Fruit fly (Drosophila melanogaster): ENCODE measurements around the gene cyst.

cyst gene

dm6 chr2L:19528308-19528707 is 19.7 kb upstream of the cyst start (continued):
- no peak for TF ChIP-seq sqz (GFP tag; optimal IDR thresholded peaks at IDR 0.05)
- TF ChIP-seq CG18011 (GFP tag; optimal IDR thresholded peaks at IDR 0.05): peak; percentile 87
- peak; percentile 93 for TF ChIP-seq esg (GFP tag; conservative IDR thresholded peaks at IDR 0.05)
- TF ChIP-seq tap (tag; optimal IDR thresholded peaks at IDR 0.05): peak; percentile 94
- TF ChIP-seq CG9727 (GFP tag; optimal IDR thresholded peaks at IDR 0.05): peak; percentile 95
- peak; percentile 95 for TF ChIP-seq org-1 (GFP tag; optimal IDR thresholded peaks at IDR 0.05)
- TF ChIP-seq exex (tag; optimal IDR thresholded peaks at IDR 0.05): peak; percentile 90
- TF ChIP-seq Mes4 (GFP tag; optimal IDR thresholded peaks at IDR 0.05): peak; percentile 81
- peak; percentile 27 for TF ChIP-seq CG33557 (GFP tag; optimal IDR thresholded peaks at IDR 0.05)
- peak; percentile 96 for TF ChIP-seq ERR (GFP tag; optimal IDR thresholded peaks at IDR 0.05)
- peak; percentile 84 for TF ChIP-seq CG4404 (GFP tag; IDR thresholded peaks at IDR 0.05)
- TF ChIP-seq Dad (GFP tag; optimal IDR thresholded peaks at IDR 0.05): peak; percentile 86
- TF ChIP-seq CG6813 (GFP tag; optimal IDR thresholded peaks at IDR 0.05): peak; percentile 95
- peak; percentile 45 for TF ChIP-seq CTCF (GFP tag; optimal IDR thresholded peaks at IDR 0.05)
- TF ChIP-seq Sry-δ (GFP tag; optimal IDR thresholded peaks at IDR 0.05): peak; percentile 62
- peak; percentile 77; the same call in 1 of the 3 replicates for TF ChIP-seq gce (GFP tag; IDR thresholded peaks at IDR 0.05)
- TF ChIP-seq gsb-n (tag; optimal IDR thresholded peaks at IDR 0.05): peak; percentile 71
- TF ChIP-seq CG17568 (GFP tag; optimal IDR thresholded peaks at IDR 0.05): peak; percentile 92
- peak; percentile 86 for TF ChIP-seq CG10274 (GFP tag; optimal IDR thresholded peaks at IDR 0.05)
- peak; percentile 68 for TF ChIP-seq CG15601 (tag; optimal IDR thresholded peaks at IDR 0.05)
- TF ChIP-seq MTF-1 (GFP tag; optimal IDR thresholded peaks at IDR 0.05; ENCODE audit: borderline replicate concordance): peak; percentile 80
- peak; percentile 87 for TF ChIP-seq Nf-YA (GFP tag; IDR thresholded peaks at IDR 0.05)
- no peak for TF ChIP-seq h (optimal IDR thresholded peaks at IDR 0.05)
- no peak for TF ChIP-seq CG7963 (GFP tag; IDR thresholded peaks at IDR 0.05; ENCODE audit: partially characterized antibody)
- peak; percentile 92 for TF ChIP-seq odd (GFP tag; optimal IDR thresholded peaks at IDR 0.05)
- peak; percentile 88 for TF ChIP-seq Ravus (GFP tag; IDR thresholded peaks at IDR 0.05)
- peak; percentile 84 for TF ChIP-seq CG3995 (GFP tag; optimal IDR thresholded peaks at IDR 0.05)
- peak; percentile 88 for TF ChIP-seq ab (GFP tag; optimal IDR thresholded peaks at IDR 0.05)
- TF ChIP-seq CG16813 (GFP tag; IDR thresholded peaks at IDR 0.05; ENCODE audit: partially characterized antibody): no peak
- peak; percentile 97 for TF ChIP-seq CG12659 (GFP tag; optimal IDR thresholded peaks at IDR 0.05)
- TF ChIP-seq ci (GFP tag; IDR thresholded peaks at IDR 0.05): peak; percentile 96
- TF ChIP-seq mirr (GFP tag; optimal IDR thresholded peaks at IDR 0.05): peak; percentile 95
- peak; percentile 60 for TF ChIP-seq CG2875 (GFP tag; optimal IDR thresholded peaks at IDR 0.05)
- TF ChIP-seq Vsx1 (GFP tag; optimal IDR thresholded peaks at IDR 0.05): peak; percentile 87
- peak; percentile 91 to 93 for TF ChIP-seq Pdp1 (GFP tag; optimal IDR thresholded peaks at IDR 0.05)
- TF ChIP-seq salm (tag; optimal IDR thresholded peaks at IDR 0.05): peak; percentile 89
- no peak for TF ChIP-seq CG7745 (tag; optimal IDR thresholded peaks at IDR 0.05)
- TF ChIP-seq nau (GFP tag; optimal IDR thresholded peaks at IDR 0.05): no peak
- TF ChIP-seq inv (GFP tag; IDR thresholded peaks at IDR 0.05; ENCODE audit: partially characterized antibody): no peak
- TF ChIP-seq CG14050 (GFP tag; IDR thresholded peaks at IDR 0.05): peak; percentile 94
- peak; percentile 99 for TF ChIP-seq HmgZ (tag; optimal IDR thresholded peaks at IDR 0.05)
- TF ChIP-seq Atf6 (GFP tag; IDR thresholded peaks at IDR 0.05): peak; percentile 99
- TF ChIP-seq p53 (GFP tag; optimal IDR thresholded peaks at IDR 0.05): peak; percentile 29
- TF ChIP-seq CG14965 (GFP tag; optimal IDR thresholded peaks at IDR 0.05; ENCODE audit: borderline replicate concordance): peak; percentile 75
- TF ChIP-seq repo (GFP tag; optimal IDR thresholded peaks at IDR 0.05): peak; percentile 85
- TF ChIP-seq CG7928 (GFP tag; optimal IDR thresholded peaks at IDR 0.05): peak; percentile 81
- TF ChIP-seq CG12104 (GFP tag; optimal IDR thresholded peaks at IDR 0.05): peak; percentile 91
- TF ChIP-seq CG10321 (GFP tag; IDR thresholded peaks at IDR 0.05): peak; percentile 75
- TF ChIP-seq br (optimal IDR thresholded peaks at IDR 0.05): no peak
- peak; percentile 76 for TF ChIP-seq NC2α (GFP tag; optimal IDR thresholded peaks at IDR 0.05)
- TF ChIP-seq trh (GFP tag; optimal IDR thresholded peaks at IDR 0.05): peak; percentile 77
